Fruit fly (Drosophila melanogaster) whole organism, adult: ENCODE results near the gene Bka.

Source experiments
- CG11617 ChIP-seq: fragments of 200-800 bp; sonication (Bioruptor generic); optimal IDR thresholded peaks from 2 replicates; lab custom pipeline; 2017; ENCODE audit warnings: mild to moderate bottlenecking, missing biosample characterization, missing genetic modification reagents, missing genetic modification characterization
- CG12768 ChIP-seq: fragments of 200-800 bp; sonication (Bioruptor generic); optimal IDR thresholded peaks from 2 replicates; lab custom pipeline; 2017; ENCODE audit warnings: missing biosample characterization, missing genetic modification characterization, mild to moderate bottlenecking, moderate library complexity, missing genetic modification reagents
- CG14711 ChIP-seq: fragments of 200-800 bp; sonication (Bioruptor generic); optimal IDR thresholded peaks from 2 replicates; lab custom pipeline; 2018; ENCODE audit warnings: missing biosample characterization, mild to moderate bottlenecking, missing genetic modification characterization, moderate library complexity
- CG1620 ChIP-seq: fragments of 200-800 bp; sonication (Bioruptor generic); optimal IDR thresholded peaks from 2 replicates; lab custom pipeline; 2016; ENCODE audit warnings: missing biosample characterization, missing genetic modification characterization
- CG33017 ChIP-seq: fragments of 200-800 bp; sonication (Bioruptor generic); optimal IDR thresholded peaks from 2 replicates; lab custom pipeline; 2018; ENCODE audit warnings: missing biosample characterization, mild to moderate bottlenecking, missing genetic modification characterization, moderate library complexity
- CG5204 ChIP-seq: fragments of 200-800 bp; sonication (Bioruptor generic); optimal IDR thresholded peaks from 2 replicates; lab custom pipeline; 2016; ENCODE audit warnings: missing biosample characterization, missing genetic modification characterization
- CG7045 ChIP-seq: fragments of 200-800 bp; sonication (Bioruptor generic); optimal IDR thresholded peaks from 2 replicates; lab custom pipeline; 2017; ENCODE audit warnings: missing biosample characterization, mild to moderate bottlenecking, missing genetic modification characterization
- CG7101 ChIP-seq: fragments of 200-800 bp; sonication (Bioruptor generic); optimal IDR thresholded peaks from 2 replicates; lab custom pipeline; 2018; ENCODE audit warnings: missing biosample characterization, mild to moderate bottlenecking, missing genetic modification characterization, moderate library complexity
- Clk ChIP-seq: fragments of 200-800 bp; sonication (Bioruptor generic); optimal IDR thresholded peaks from 2 replicates; lab custom pipeline; 2017; ENCODE audit warnings: missing biosample characterization, missing genetic modification characterization
- Crg-1 ChIP-seq: fragments of 200-800 bp; sonication (Bioruptor generic); optimal IDR thresholded peaks from 2 replicates; lab custom pipeline; 2016; ENCODE audit warnings: missing biosample characterization, missing genetic modification characterization
- Hr96 ChIP-seq: fragments of 200-800 bp; sonication (Bioruptor generic); optimal IDR thresholded peaks from 2 replicates; lab custom pipeline; 2016; ENCODE audit warnings: missing biosample characterization, missing genetic modification characterization
- Mnt ChIP-seq: fragments of 200-800 bp; sonication (Bioruptor generic); optimal IDR thresholded peaks from 2 replicates; lab custom pipeline; 2016; ENCODE audit warnings: missing biosample characterization, mild to moderate bottlenecking, missing genetic modification characterization
- bab1 ChIP-seq: fragments of 200-800 bp; sonication (Bioruptor generic); optimal IDR thresholded peaks from 3 replicates; lab custom pipeline; 2019; ENCODE audit warnings: missing biosample characterization, mild to moderate bottlenecking, missing genetic modification characterization, moderate library complexity
- cic ChIP-seq: fragments of 200-800 bp; sonication (Bioruptor generic); optimal IDR thresholded peaks from 2 replicates; lab custom pipeline; 2017; ENCODE audit warnings: missing biosample characterization, mild to moderate bottlenecking, missing genetic modification characterization, moderate library complexity
- cnc ChIP-seq, 2 experiments: fragments of >200 bp; optimal IDR thresholded peaks; 2 replicates each; lab custom pipeline; 2017
- kay ChIP-seq: fragments of 200-800 bp; sonication (Bioruptor generic); peaks from one replicate; lab custom pipeline; 2016; ENCODE audit warnings: missing biosample characterization, missing genetic modification characterization, borderline replicate concordance
- ovo ChIP-seq: fragments of 200-800 bp; sonication (Bioruptor generic); optimal IDR thresholded peaks from 2 replicates; lab custom pipeline; 2016; ENCODE audit warnings: missing biosample characterization, missing genetic modification characterization
- pad ChIP-seq: fragments of 200-800 bp; sonication (Bioruptor generic); optimal IDR thresholded peaks from 3 replicates; lab custom pipeline; 2017; ENCODE audit warnings: missing biosample characterization, missing genetic modification characterization, mild to moderate bottlenecking, moderate library complexity, missing genetic modification reagents
- tj ChIP-seq: fragments of 200-800 bp; sonication (Bioruptor generic); optimal IDR thresholded peaks from 3 replicates; lab custom pipeline; 2017; ENCODE audit warnings: missing biosample characterization, mild to moderate bottlenecking, missing genetic modification characterization, moderate library complexity
- toe ChIP-seq: fragments of 200-800 bp; sonication (Bioruptor generic); optimal IDR thresholded peaks from 2 replicates; lab custom pipeline; 2016; ENCODE audit warnings: missing biosample characterization, missing genetic modification characterization

Gene Bka

dm6 chr2L:9897296-9897695 lies 2.2 kb downstream of the Bka start, which contains the start of gene RpS2:
RpS2 (minus strand) TSS chr2L:9897552.
- TF ChIP-seq Clk (GFP tag; lab: Kevin White, UChicago) (no peak), ovo (GFP tag; lab: Kevin White, UChicago) (no peak), pad (peak; percentile 35), CG12768 (GFP tag; lab: Kevin White, UChicago) (peak; percentile 28), CG14711 (peak; percentile 65), tj (peak; percentile 32), CG7045 (peak; percentile 6), CG1620 (GFP tag; lab: Kevin White, UChicago) (peak; percentile 49), CG33017 (tag; lab: Kevin White, UChicago) (peak; percentile 67), Crg-1 (GFP tag; lab: Kevin White, UChicago) (peak; percentile 79), CG7101 (tag; lab: Kevin White, UChicago) (peak; percentile 74), bab1 (GFP tag; lab: Kevin White, UChicago) (peak; percentile 68), kay (GFP tag; lab: Kevin White, UChicago) (no peak), toe (GFP tag; lab: Kevin White, UChicago) (no peak), CG5204 (GFP tag; lab: Kevin White, UChicago) (no peak), Hr96 (peak; percentile 69), cnc (optimal IDR thresholded peaks at IDR 0.05; lab: Kevin White, UChicago) (no peak), CG11617 (peak; percentile 69), Mnt (GFP tag; lab: Kevin White, UChicago) (peak; percentile 97), cic (GFP tag; lab: Kevin White, UChicago) (no peak)

dm6 chr2L:9903028-9903427 lies 7.9 kb downstream of the Bka start, which contains the start of gene Muc30E:
Muc30E (minus strand) TSS chr2L:9903128.
- TF ChIP-seq bab1 (GFP tag; lab: Kevin White, UChicago) (no peak), CG12768 (GFP tag; lab: Kevin White, UChicago) (no peak), Mnt (GFP tag; lab: Kevin White, UChicago) (no peak), CG33017 (tag; lab: Kevin White, UChicago) (no peak), cic (GFP tag; lab: Kevin White, UChicago) (no peak), kay (GFP tag; lab: Kevin White, UChicago) (no peak), CG14711 (no peak), CG1620 (GFP tag; lab: Kevin White, UChicago) (no peak), toe (GFP tag; lab: Kevin White, UChicago) (no peak), pad (no peak), Hr96 (no peak), ovo (GFP tag; lab: Kevin White, UChicago) (no peak), CG7045 (no peak), tj (no peak), Clk (GFP tag; lab: Kevin White, UChicago) (no peak), CG11617 (no peak), cnc (optimal IDR thresholded peaks at IDR 0.05; lab: Kevin White, UChicago) (no peak)

- peak; percentile 80 for TF ChIP-seq kay (GFP tag; lab: Kevin White, UChicago)
- no peak for TF ChIP-seq CG11617
Measured at dm6 chr2L:9906641-9907040, 11.6 kb downstream of the Bka start.

- TF ChIP-seq CG5204 (GFP tag; lab: Kevin White, UChicago) (no peak), pad (no peak), CG12768 (GFP tag; lab: Kevin White, UChicago) (no peak), kay (GFP tag; lab: Kevin White, UChicago) (peak; percentile 95), CG33017 (tag; lab: Kevin White, UChicago) (no peak), cnc (optimal IDR thresholded peaks at IDR 0.05; lab: Kevin White, UChicago) (no peak), toe (GFP tag; lab: Kevin White, UChicago) (no peak), CG14711 (no peak), CG7045 (no peak), CG1620 (GFP tag; lab: Kevin White, UChicago) (no peak), cic (GFP tag; lab: Kevin White, UChicago) (peak; percentile 18), Hr96 (no peak), Mnt (GFP tag; lab: Kevin White, UChicago) (peak; percentile 35), CG11617 (peak; percentile 5), Clk (GFP tag; lab: Kevin White, UChicago) (no peak), tj (no peak)
Measured at dm6 chr2L:9907320-9908256, 12.5 kb downstream of the Bka start.

dm6 chr2L:9908468-9908967 lies 13.4 kb downstream of the Bka start, which contains the start of gene CG13124:
CG13124 (minus strand) TSS chr2L:9908633.
- TF ChIP-seq Clk (GFP tag; lab: Kevin White, UChicago) (no peak), CG33017 (tag; lab: Kevin White, UChicago) (peak; percentile 52), CG14711 (peak; percentile 91), bab1 (GFP tag; lab: Kevin White, UChicago) (no peak), CG7045 (no peak), Crg-1 (GFP tag; lab: Kevin White, UChicago) (no peak), toe (GFP tag; lab: Kevin White, UChicago) (no peak), cic (GFP tag; lab: Kevin White, UChicago) (peak; percentile 33), ovo (GFP tag; lab: Kevin White, UChicago) (no peak), CG7101 (tag; lab: Kevin White, UChicago) (peak; percentile 31), CG5204 (GFP tag; lab: Kevin White, UChicago) (no peak), CG11617 (no peak), CG12768 (GFP tag; lab: Kevin White, UChicago) (no peak), tj (peak; percentile 14), Mnt (GFP tag; lab: Kevin White, UChicago) (peak; percentile 46), Hr96 (peak; percentile 6), CG1620 (GFP tag; lab: Kevin White, UChicago) (no peak), cnc (optimal IDR thresholded peaks at IDR 0.05; lab: Kevin White, UChicago) (no peak), kay (GFP tag; lab: Kevin White, UChicago) (no peak), pad (no peak)
